Fruit fly (Drosophila melanogaster): Measurements from ENCODE around the gene CG17477.

DNA sequence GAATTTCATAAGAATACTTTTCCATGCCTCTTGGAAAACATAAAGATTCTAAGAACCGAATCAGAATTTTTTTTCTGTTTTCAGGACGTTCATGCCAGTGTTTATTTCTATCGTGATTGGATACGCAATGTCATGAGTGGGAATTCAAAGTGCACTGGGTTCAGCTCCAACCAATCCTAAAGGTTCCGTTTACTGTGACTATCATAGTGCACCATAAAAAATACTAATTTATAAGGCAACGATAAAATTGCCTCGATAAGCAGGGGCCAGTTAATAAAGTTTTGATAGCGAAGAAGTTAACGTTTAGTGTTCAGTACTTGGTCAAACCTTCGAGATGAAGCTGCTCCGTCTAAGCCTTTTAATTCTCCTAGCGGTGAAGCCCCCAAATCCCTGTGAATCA, 1.2 kb upstream of the CG17477 start, which contains the start of gene CG31265:
- no peak for TF ChIP-seq mam (GFP tag; optimal IDR thresholded peaks at IDR 0.05)
- TF ChIP-seq CG34224 (GFP tag; IDR thresholded peaks at IDR 0.05; ENCODE audit: partially characterized antibody), result no peak
- TF ChIP-seq CG11093 (GFP tag; IDR thresholded peaks at IDR 0.05), result no peak
- no peak for TF ChIP-seq Hr78 (GFP tag; optimal IDR thresholded peaks at IDR 0.05)
- no peak for TF ChIP-seq gro (GFP tag; optimal IDR thresholded peaks at IDR 0.05)

Data from whole organism, embryonic.